Worm (Caenorhabditis elegans) whole organism, L2 larva: Measurements from ENCODE around the gene R04A9.7.
A peak's percentile ranks its signal among the peaks of the same experiment; 100 is the strongest.

Experiments
- C34F6.9 ChIP-seq: fragments of 150-350 bp; optimal IDR thresholded peaks from 2 replicates; lab custom pipeline; 2014; ENCODE audit warnings: missing biosample characterization, missing genetic modification characterization
- Y55F3AM.14 ChIP-seq: fragments of 200-800 bp; sonication (Bioruptor generic); optimal IDR thresholded peaks from 2 replicates; lab custom pipeline; 2018; ENCODE audit warnings: mild to moderate bottlenecking, missing genetic modification characterization, missing compliant biosample characterization
- ZK546.5 ChIP-seq: sonication (generic microtip); optimal IDR thresholded peaks from 2 replicates; lab custom pipeline; 2017; ENCODE audit warnings: missing biosample characterization, missing genetic modification characterization
- alr-1 ChIP-seq: fragments of 150-350 bp; optimal IDR thresholded peaks from 2 replicates; lab custom pipeline; 2014; ENCODE audit warnings: missing biosample characterization, missing genetic modification characterization
- aly-2 ChIP-seq: fragments of 150-350 bp; optimal IDR thresholded peaks from 2 replicates; lab custom pipeline; 2014; ENCODE audit warnings: missing biosample characterization, missing genetic modification characterization
- blmp-1 ChIP-seq: sonication (generic microtip); optimal IDR thresholded peaks from 2 replicates; lab custom pipeline; 2017; ENCODE audit warnings: missing genetic modification characterization, mild to moderate bottlenecking, missing compliant biosample characterization, antibody characterized with exemption, moderate library complexity; ENCODE audit not compliant: insufficient read depth
- ceh-16 ChIP-seq: fragments of 150-350 bp; optimal IDR thresholded peaks from 2 replicates; lab custom pipeline; 2014; ENCODE audit warnings: missing biosample characterization, missing genetic modification characterization
- ceh-82 ChIP-seq: fragments of 150-350 bp; optimal IDR thresholded peaks from 2 replicates; lab custom pipeline; 2014; ENCODE audit warnings: missing biosample characterization, missing genetic modification characterization
- crh-2 ChIP-seq: sonication (generic microtip); optimal IDR thresholded peaks from 2 replicates; lab custom pipeline; 2017; ENCODE audit warnings: missing biosample characterization, missing genetic modification characterization
- egl-27 ChIP-seq: sonication (generic microtip); optimal IDR thresholded peaks from 3 replicates; lab custom pipeline; 2017; ENCODE audit warnings: missing biosample characterization, missing genetic modification reagents, missing genetic modification characterization
- elt-1 ChIP-seq: fragments of 150-350 bp; optimal IDR thresholded peaks from 2 replicates; lab custom pipeline; 2014; ENCODE audit warnings: missing biosample characterization, missing genetic modification characterization
- fos-1 ChIP-seq: fragments of 150-350 bp; optimal IDR thresholded peaks from 2 replicates; lab custom pipeline; 2014; ENCODE audit warnings: missing biosample characterization, missing genetic modification characterization
- gmeb-1 ChIP-seq: fragments of 150-350 bp; optimal IDR thresholded peaks from 2 replicates; lab custom pipeline; 2014; ENCODE audit warnings: missing biosample characterization, missing genetic modification characterization
- lin-11 ChIP-seq: fragments of 150-350 bp; sonication (generic microtip); optimal IDR thresholded peaks from 2 replicates; lab custom pipeline; 2014; ENCODE audit warnings: missing biosample characterization, missing genetic modification characterization, inconsistent platforms, mixed read lengths
- lin-13 ChIP-seq: fragments of 150-350 bp; optimal IDR thresholded peaks from 2 replicates; lab custom pipeline; 2014; ENCODE audit warnings: missing biosample characterization, missing genetic modification reagents, missing genetic modification characterization
- lin-39 ChIP-seq: fragments of 150-350 bp; optimal IDR thresholded peaks from 2 replicates; lab custom pipeline; 2014; ENCODE audit warnings: missing biosample characterization, missing genetic modification reagents, missing genetic modification characterization
- mab-5 ChIP-seq: fragments of 150-350 bp; optimal IDR thresholded peaks from 2 replicates; lab custom pipeline; 2014; ENCODE audit warnings: missing biosample characterization, missing genetic modification characterization
- mdl-1 ChIP-seq, 2 experiments: fragments of 150-350 bp in 1 of 2; sonication (generic microtip) in 1 of 2; optimal IDR thresholded peaks; 2 replicates each; lab custom pipeline; 2017; ENCODE audit warnings: missing biosample characterization in 2 of 2, missing genetic modification characterization in 2 of 2
- nhr-11 ChIP-seq: fragments of 150-350 bp; optimal IDR thresholded peaks from 2 replicates; lab custom pipeline; 2014; ENCODE audit warnings: missing biosample characterization, missing genetic modification characterization
- nhr-12 ChIP-seq: fragments of 150-350 bp; optimal IDR thresholded peaks from 2 replicates; lab custom pipeline; 2014; ENCODE audit warnings: missing biosample characterization, missing genetic modification characterization
- nhr-129 ChIP-seq: fragments of 150-350 bp; optimal IDR thresholded peaks from 2 replicates; lab custom pipeline; 2014; ENCODE audit warnings: missing biosample characterization, missing genetic modification characterization
- nhr-21 ChIP-seq: fragments of 150-350 bp; optimal IDR thresholded peaks from 2 replicates; lab custom pipeline; 2014; ENCODE audit warnings: missing biosample characterization, missing genetic modification characterization
- nhr-23 ChIP-seq: fragments of 150-350 bp; optimal IDR thresholded peaks from 2 replicates; lab custom pipeline; 2014; ENCODE audit warnings: missing biosample characterization, missing genetic modification reagents, missing genetic modification characterization
- nhr-237 ChIP-seq: fragments of 150-350 bp; optimal IDR thresholded peaks from 2 replicates; lab custom pipeline; 2014; ENCODE audit warnings: missing biosample characterization, missing genetic modification characterization
- nhr-25 ChIP-seq: fragments of 150-350 bp; sonication (generic microtip); optimal IDR thresholded peaks from 3 replicates; lab custom pipeline; 2014; ENCODE audit warnings: missing biosample characterization, missing genetic modification characterization
- nhr-6 ChIP-seq: fragments of 150-350 bp; optimal IDR thresholded peaks from 2 replicates; lab custom pipeline; 2014; ENCODE audit warnings: missing biosample characterization, missing genetic modification characterization
- nhr-77 ChIP-seq: fragments of 150-350 bp; optimal IDR thresholded peaks from 2 replicates; lab custom pipeline; 2014; ENCODE audit warnings: missing biosample characterization, missing genetic modification characterization
- peb-1 ChIP-seq: fragments of 150-350 bp; optimal IDR thresholded peaks from 2 replicates; lab custom pipeline; 2014; ENCODE audit warnings: missing biosample characterization, missing genetic modification characterization
- sem-4 ChIP-seq: fragments of 150-350 bp; optimal IDR thresholded peaks from 2 replicates; lab custom pipeline; 2014; ENCODE audit warnings: missing biosample characterization, missing genetic modification reagents, missing genetic modification characterization
- sma-3 ChIP-seq: sonication (generic microtip); optimal IDR thresholded peaks from 2 replicates; lab custom pipeline; 2016; ENCODE audit warnings: missing genetic modification reagents, missing genetic modification characterization, missing compliant biosample characterization
- sma-9 ChIP-seq, 2 experiments: fragments of 150-350 bp in 1 of 2; sonication (generic microtip) in 1 of 2; optimal IDR thresholded peaks; 2 replicates each; lab custom pipeline; 2014 to 2016; ENCODE audit warnings: missing genetic modification characterization in 2 of 2, mild to moderate bottlenecking in 1 of 2, missing biosample characterization in 1 of 2, missing compliant biosample characterization in 1 of 2, missing genetic modification reagents in 1 of 2, moderate library complexity in 1 of 2
- snpc-4 ChIP-seq: fragments of 150-350 bp; optimal IDR thresholded peaks from 2 replicates; lab custom pipeline; 2014; ENCODE audit warnings: missing biosample characterization, missing genetic modification characterization
- unc-55 ChIP-seq: fragments of 150-350 bp; sonication (generic microtip); optimal IDR thresholded peaks from 3 replicates; lab custom pipeline; 2014; ENCODE audit warnings: missing biosample characterization, missing genetic modification reagents, missing genetic modification characterization
- ztf-1 ChIP-seq: fragments of 200-800 bp; sonication (Bioruptor generic); conservative IDR thresholded peaks from 2 replicates; pipeline ENCODE4 v1.3.6; 2022; ENCODE audit warnings: missing genetic modification characterization, missing compliant biosample characterization

R04A9.7 gene

DNA sequence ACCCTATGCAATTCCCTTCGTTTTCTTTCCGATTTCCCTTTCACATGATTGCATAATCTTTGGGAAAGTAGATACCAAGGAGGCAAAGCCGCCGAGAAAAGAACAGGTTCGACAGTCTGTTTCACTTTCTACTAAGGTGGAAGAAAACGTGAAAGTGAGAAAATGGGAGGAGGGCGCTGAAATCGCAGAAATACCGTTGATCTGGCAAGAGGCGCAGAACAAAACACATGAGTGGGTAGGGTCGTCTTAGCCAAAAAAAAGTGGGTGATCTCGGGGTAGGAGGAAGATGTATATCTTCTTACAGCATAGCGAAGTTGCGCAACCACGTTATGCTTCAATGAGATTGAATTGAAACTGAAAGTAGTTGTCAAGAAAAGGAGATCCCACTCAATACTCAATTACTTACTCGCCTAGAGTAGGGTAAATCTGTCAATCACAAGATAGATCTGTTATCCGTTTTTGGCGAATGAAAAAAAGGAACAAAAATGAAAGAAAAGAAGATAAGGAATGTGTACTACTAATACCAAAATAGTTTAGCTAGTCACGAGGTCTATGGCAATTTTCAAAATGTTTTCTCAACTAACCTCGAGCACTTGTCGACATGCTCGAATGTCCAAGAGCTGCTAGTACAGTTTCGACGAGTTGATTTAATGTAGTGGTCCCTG, 38.5 kb upstream of the R04A9.7 start:
- TF ChIP-seq unc-55 (GFP tag; lab: Kevin White, UChicago) (no peak), sem-4 (tag; lab: Kevin White, UChicago) (peak; percentile 23), nhr-129 (tag; lab: Kevin White, UChicago) (peak; percentile 15), nhr-21 (tag; lab: Kevin White, UChicago) (peak; percentile 7), peb-1 (no peak), sma-9 (GFP tag; optimal IDR thresholded peaks at IDR 0.05; lab: Kevin White, UChicago) (peak; percentile 35), sma-9 (tag; optimal IDR thresholded peaks at IDR 0.05; lab: Kevin White, UChicago) (no peak), blmp-1 (peak; percentile 98), nhr-25 (tag; lab: Kevin White, UChicago) (peak; percentile 70)

DNA sequence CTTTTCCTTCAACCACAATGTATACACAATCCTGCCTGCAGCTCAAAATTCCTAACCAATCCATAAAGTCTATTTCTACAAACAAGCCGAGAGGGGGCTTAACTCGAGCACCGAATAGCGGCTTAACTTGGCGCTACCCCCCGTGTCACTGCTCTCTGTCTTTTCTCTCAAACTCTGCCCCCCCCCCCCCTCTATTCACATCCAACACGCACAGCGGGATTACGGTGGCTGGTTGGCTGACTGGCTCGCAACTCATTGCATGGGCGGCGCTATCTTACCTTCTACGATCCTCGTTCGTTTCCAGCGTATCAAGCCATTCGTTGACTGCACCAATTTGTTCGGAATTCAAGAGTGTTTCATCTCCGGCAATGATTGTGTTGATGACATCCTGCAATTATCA, 36.9 kb upstream of the R04A9.7 start:
- TF ChIP-seq nhr-12 (no peak), lin-11 (tag; lab: Kevin White, UChicago) (no peak), nhr-21 (tag; lab: Kevin White, UChicago) (no peak), aly-2 (tag; lab: Kevin White, UChicago) (no peak), nhr-23 (tag; lab: Kevin White, UChicago) (no peak), alr-1 (tag; lab: Kevin White, UChicago) (no peak), nhr-237 (no peak), blmp-1 (no peak), nhr-11 (tag; lab: Kevin White, UChicago) (no peak), mdl-1 (tag; optimal IDR thresholded peaks at IDR 0.05; lab: Kevin White, UChicago) (no peak), sma-3 (GFP tag; lab: Kevin White, UChicago) (no peak)

- TF ChIP-seq egl-27: no peak
- TF ChIP-seq blmp-1: no peak
- TF ChIP-seq ztf-1 (GFP tag; lab: Robert Waterston, UW): no peak
- TF ChIP-seq mab-5 (tag; lab: Kevin White, UChicago): no peak
- no peak for TF ChIP-seq lin-39 (tag; lab: Kevin White, UChicago)
- TF ChIP-seq Y55F3AM.14 (GFP tag; lab: Kevin White, UChicago): no peak
These were observed 30.8 kb upstream of the R04A9.7 start, which contains the start of gene ZK1193.2 for ce11 chrX:425535-425934. TSS of gene ZK1193.2 (minus strand) at chrX:425635.

DNA sequence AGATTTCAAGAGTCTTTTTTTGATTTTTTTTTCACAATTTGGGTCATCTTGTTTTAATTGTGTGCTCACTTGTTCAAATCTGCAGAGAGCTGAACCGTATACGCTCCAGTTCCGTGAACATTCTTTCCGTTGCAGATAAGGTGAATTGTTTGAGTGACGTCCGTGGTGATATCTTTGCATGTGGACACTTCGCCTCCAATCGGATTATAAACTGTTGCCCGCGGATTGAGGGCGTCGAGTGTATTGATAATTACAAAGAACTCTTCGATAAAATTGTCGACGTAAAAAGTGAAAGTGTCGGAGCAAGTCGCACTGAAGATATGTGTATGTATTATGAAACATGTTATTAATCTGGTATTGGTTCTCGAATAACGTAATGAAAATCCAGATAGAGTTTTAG, 29.1 kb upstream of the R04A9.7 start:
- TF ChIP-seq nhr-237 (no peak), ceh-82 (tag; lab: Kevin White, UChicago) (no peak), crh-2 (no peak), egl-27 (no peak), ceh-16 (tag; lab: Kevin White, UChicago) (no peak), nhr-77 (tag; lab: Kevin White, UChicago) (no peak), C34F6.9 (tag; lab: Kevin White, UChicago) (no peak), ZK546.5 (tag; lab: Kevin White, UChicago) (no peak), sma-3 (GFP tag; lab: Kevin White, UChicago) (no peak), elt-1 (tag; lab: Kevin White, UChicago) (no peak), alr-1 (tag; lab: Kevin White, UChicago) (no peak), mab-5 (tag; lab: Kevin White, UChicago) (no peak), gmeb-1 (tag; lab: Kevin White, UChicago) (no peak), nhr-21 (tag; lab: Kevin White, UChicago) (no peak), snpc-4 (no peak), nhr-6 (no peak), sem-4 (tag; lab: Kevin White, UChicago) (no peak), fos-1 (tag; lab: Kevin White, UChicago) (no peak), lin-13 (no peak)
